Fruit fly (Drosophila melanogaster) whole organism, embryonic: Measurements from ENCODE around the gene Pi3K68D.

Experiments used
- Atf6 ChIP-seq: fragments of 200-800 bp; sonication (Bioruptor generic); IDR thresholded peaks from 2 replicates; pipeline ENCODE4 v1.3.6; 2022; ENCODE audit warnings: missing biosample characterization, missing genetic modification characterization
- CG10959 ChIP-seq: fragments of 200-800 bp; sonication (Bioruptor generic); IDR thresholded peaks from 2 replicates; pipeline ENCODE4 v1.3.6; 2022; ENCODE audit warnings: missing biosample characterization, missing genetic modification characterization
- CG11093 ChIP-seq: fragments of 200-800 bp; sonication (Bioruptor generic); IDR thresholded peaks from 3 replicates; pipeline ENCODE4 v1.3.6; 2022; ENCODE audit warnings: missing biosample characterization, missing genetic modification characterization
- CG1233 ChIP-seq: fragments of 200-800 bp; sonication (Bioruptor generic); optimal IDR thresholded peaks from 4 replicates; lab custom pipeline; 2018; ENCODE audit warnings: missing biosample characterization, mild to moderate bottlenecking, missing genetic modification characterization
- CG12744 ChIP-seq: fragments of 200-800 bp; sonication (Bioruptor generic); optimal IDR thresholded peaks from 2 replicates; lab custom pipeline; 2016; ENCODE audit warnings: missing biosample characterization, missing genetic modification characterization
- CG13123 ChIP-seq: fragments of 200-800 bp; sonication (Bioruptor generic); optimal IDR thresholded peaks from 2 replicates; lab custom pipeline; 2016; ENCODE audit warnings: missing biosample characterization, missing genetic modification characterization
- CG14667 ChIP-seq: fragments of 200-800 bp; sonication (Bioruptor generic); IDR thresholded peaks from 2 replicates; pipeline ENCODE4 v1.3.6; 2022; ENCODE audit warnings: missing biosample characterization, missing genetic modification characterization
- CG14710 ChIP-seq: fragments of 200-800 bp; sonication (Bioruptor generic); optimal IDR thresholded peaks from 3 replicates; lab custom pipeline; 2019; ENCODE audit warnings: missing biosample characterization, mild to moderate bottlenecking, missing genetic modification characterization, moderate library complexity
- CG15073 ChIP-seq: fragments of 200-800 bp; sonication (Bioruptor generic); optimal IDR thresholded peaks from 2 replicates; lab custom pipeline; 2016; ENCODE audit warnings: missing biosample characterization, missing genetic modification characterization
- CG1529 ChIP-seq: fragments of 200-800 bp; sonication (Bioruptor generic); optimal IDR thresholded peaks from 3 replicates; lab custom pipeline; 2018; ENCODE audit warnings: missing biosample characterization, missing genetic modification characterization
- CG1647 ChIP-seq: fragments of 200-800 bp; sonication (Bioruptor generic); optimal IDR thresholded peaks from 3 replicates; lab custom pipeline; 2016; ENCODE audit warnings: missing biosample characterization, missing genetic modification characterization
- CG17359 ChIP-seq: fragments of 200-800 bp; sonication (Bioruptor generic); optimal IDR thresholded peaks from 3 replicates; lab custom pipeline; 2018; ENCODE audit warnings: missing biosample characterization, mild to moderate bottlenecking, missing genetic modification characterization, moderate library complexity
- CG1832 ChIP-seq: fragments of 200-800 bp; sonication (Bioruptor generic); optimal IDR thresholded peaks from 2 replicates; lab custom pipeline; 2017; ENCODE audit warnings: missing biosample characterization, mild to moderate bottlenecking, missing genetic modification characterization, inconsistent platforms
- CG2199 ChIP-seq: fragments of 200-800 bp; sonication (Bioruptor generic); IDR thresholded peaks from 3 replicates; pipeline ENCODE4 v1.3.6; 2022; ENCODE audit warnings: missing biosample characterization, missing genetic modification characterization
- CG2202 ChIP-seq: fragments of 200-800 bp; sonication (Bioruptor generic); optimal IDR thresholded peaks from 2 replicates; lab custom pipeline; 2018; ENCODE audit warnings: missing biosample characterization, mild to moderate bottlenecking, missing genetic modification characterization
- CG30020 ChIP-seq: fragments of 200-800 bp; optimal IDR thresholded peaks from 2 replicates; lab custom pipeline; 2019; ENCODE audit warnings: missing biosample characterization, mild to moderate bottlenecking, missing genetic modification characterization, moderate library complexity
- CG30403 ChIP-seq: fragments of 200-800 bp; sonication (Bioruptor generic); optimal IDR thresholded peaks from 3 replicates; lab custom pipeline; 2016; ENCODE audit warnings: missing biosample characterization, missing genetic modification characterization
- CG31224 ChIP-seq: fragments of 200-800 bp; sonication (Bioruptor generic); IDR thresholded peaks from 2 replicates; pipeline ENCODE4 v1.3.6; 2022; ENCODE audit warnings: missing biosample characterization, missing genetic modification characterization
- CG3847 ChIP-seq: fragments of 200-800 bp; sonication (Bioruptor generic); IDR thresholded peaks from 2 replicates; pipeline ENCODE4 v1.3.6; 2022; ENCODE audit warnings: missing biosample characterization, missing genetic modification characterization
- CG43689 ChIP-seq: fragments of 200-800 bp; sonication (Bioruptor generic); IDR thresholded peaks from 2 replicates; pipeline ENCODE4 v1.3.6; 2022; ENCODE audit warnings: missing biosample characterization, missing genetic modification characterization
- CG5180 ChIP-seq: fragments of 200-800 bp; sonication (Bioruptor generic); optimal IDR thresholded peaks from 3 replicates; lab custom pipeline; 2017; ENCODE audit warnings: missing biosample characterization, missing genetic modification characterization, mild to moderate bottlenecking, moderate library complexity, missing genetic modification reagents
- CG6813 ChIP-seq: fragments of 200-800 bp; sonication (Bioruptor generic); optimal IDR thresholded peaks from 2 replicates; lab custom pipeline; 2017; ENCODE audit warnings: missing biosample characterization, missing genetic modification characterization, mild to moderate bottlenecking, moderate library complexity, missing genetic modification reagents
- CG7372 ChIP-seq: fragments of 200-800 bp; sonication (Bioruptor generic); IDR thresholded peaks from 2 replicates; pipeline ENCODE4 v1.3.6; 2022; ENCODE audit warnings: missing biosample characterization, missing genetic modification characterization
- CG7839 ChIP-seq: fragments of 200-800 bp; sonication (Bioruptor generic); optimal IDR thresholded peaks from 3 replicates; lab custom pipeline; 2018; ENCODE audit warnings: missing biosample characterization, mild to moderate bottlenecking, missing genetic modification characterization, moderate library complexity
- CG7987 ChIP-seq: fragments of 200-800 bp; sonication (Bioruptor generic); optimal IDR thresholded peaks from 2 replicates; lab custom pipeline; 2018; ENCODE audit warnings: missing biosample characterization, mild to moderate bottlenecking, missing genetic modification characterization, moderate library complexity
- Hey ChIP-seq: fragments of 200-800 bp; sonication (Bioruptor generic); optimal IDR thresholded peaks from 3 replicates; lab custom pipeline; 2018; ENCODE audit warnings: missing biosample characterization, mild to moderate bottlenecking, missing genetic modification characterization
- HmgZ ChIP-seq: fragments of 200-800 bp; sonication (Bioruptor generic); optimal IDR thresholded peaks from 2 replicates; lab custom pipeline; 2018; ENCODE audit warnings: missing biosample characterization, mild to moderate bottlenecking, missing genetic modification characterization
- Hr3 ChIP-seq: fragments of 200-800 bp; sonication (Bioruptor generic); optimal IDR thresholded peaks from 3 replicates; lab custom pipeline; 2016; ENCODE audit warnings: missing biosample characterization, missing genetic modification characterization
- Mes4 ChIP-seq: fragments of 200-800 bp; sonication (Bioruptor generic); optimal IDR thresholded peaks from 2 replicates; lab custom pipeline; 2016; ENCODE audit warnings: missing biosample characterization, missing genetic modification characterization
- Myb ChIP-seq: fragments of 200-800 bp; sonication (Bioruptor generic); optimal IDR thresholded peaks from 2 replicates; lab custom pipeline; 2016; ENCODE audit warnings: missing biosample characterization, missing genetic modification characterization
- Ssrp ChIP-seq: fragments of 200-800 bp; sonication (Bioruptor generic); optimal IDR thresholded peaks from 2 replicates; lab custom pipeline; 2018; ENCODE audit warnings: missing biosample characterization, mild to moderate bottlenecking, missing genetic modification characterization, moderate library complexity
- Usf ChIP-seq: fragments of 200-800 bp; sonication (Bioruptor generic); optimal IDR thresholded peaks from 2 replicates; lab custom pipeline; 2017; ENCODE audit warnings: missing genotype, missing biosample characterization, missing genetic modification characterization
- ap ChIP-seq: fragments of 200-800 bp; sonication (Bioruptor generic); IDR thresholded peaks from 2 replicates; pipeline ENCODE4 v1.3.6; 2022; ENCODE audit warnings: missing biosample characterization, missing genetic modification characterization
- br ChIP-seq: fragments of >200 bp; optimal IDR thresholded peaks from 2 replicates; lab custom pipeline; 2017
- eyg ChIP-seq: fragments of 200-800 bp; sonication (Bioruptor generic); optimal IDR thresholded peaks from 3 replicates; lab custom pipeline; 2016; ENCODE audit warnings: missing biosample characterization, missing genetic modification characterization
- her ChIP-seq: fragments of 200-800 bp; sonication (Bioruptor generic); optimal IDR thresholded peaks from 2 replicates; lab custom pipeline; 2016; ENCODE audit warnings: missing biosample characterization, missing genetic modification characterization
- ind ChIP-seq: fragments of 200-800 bp; sonication (Bioruptor generic); optimal IDR thresholded peaks from 3 replicates; lab custom pipeline; 2016; ENCODE audit warnings: missing biosample characterization, missing genetic modification characterization
- klu ChIP-seq: fragments of 200-800 bp; sonication (Bioruptor generic); IDR thresholded peaks from 2 replicates; pipeline ENCODE4 v1.3.6; 2022; ENCODE audit warnings: missing biosample characterization, missing genetic modification characterization
- knrl ChIP-seq: fragments of 200-800 bp; sonication (Bioruptor generic); IDR thresholded peaks from 3 replicates; pipeline ENCODE4 v1.3.6; 2022; ENCODE audit warnings: missing biosample characterization, missing genetic modification characterization; ENCODE audit not compliant: partially characterized antibody
- mld ChIP-seq: fragments of 200-800 bp; sonication (Bioruptor generic); IDR thresholded peaks from 3 replicates; pipeline ENCODE4 v1.3.6; 2022; ENCODE audit warnings: missing biosample characterization, missing genetic modification characterization; ENCODE audit not compliant: partially characterized antibody
- nerfin-1 ChIP-seq: fragments of 200-800 bp; sonication (Bioruptor generic); optimal IDR thresholded peaks from 3 replicates; lab custom pipeline; 2019; ENCODE audit warnings: missing biosample characterization, mild to moderate bottlenecking, missing genetic modification characterization, moderate library complexity
- oc ChIP-seq: fragments of 200-800 bp; sonication (Bioruptor generic); optimal IDR thresholded peaks from 2 replicates; lab custom pipeline; 2018; ENCODE audit warnings: missing biosample characterization, mild to moderate bottlenecking, missing genetic modification characterization, moderate library complexity
- odd ChIP-seq: fragments of 200-800 bp; sonication (Bioruptor generic); optimal IDR thresholded peaks from 2 replicates; lab custom pipeline; 2017; ENCODE audit warnings: missing biosample characterization, mild to moderate bottlenecking, missing genetic modification characterization
- otp ChIP-seq: fragments of 200-800 bp; sonication (Bioruptor generic); IDR thresholded peaks from 3 replicates; pipeline ENCODE4, ENCODE4 v1.3.6; 2022; ENCODE audit warnings: missing biosample characterization, missing genetic modification characterization
- pros ChIP-seq: fragments of 200-800 bp; sonication (Bioruptor generic); optimal IDR thresholded peaks from 3 replicates; lab custom pipeline; 2019; ENCODE audit warnings: missing biosample characterization, mild to moderate bottlenecking, missing genetic modification characterization, moderate library complexity
- rib ChIP-seq: fragments of 200-800 bp; sonication (Bioruptor generic); IDR thresholded peaks from 2 replicates; pipeline ENCODE4 v1.3.6; 2022; ENCODE audit warnings: missing biosample characterization, missing genetic modification characterization
- unc-4 ChIP-seq: fragments of 200-800 bp; sonication (Bioruptor generic); IDR thresholded peaks from 2 replicates; pipeline ENCODE4 v1.3.6; 2022; ENCODE audit warnings: missing biosample characterization, missing genetic modification characterization; ENCODE audit not compliant: partially characterized antibody
- vvl ChIP-seq: fragments of 200-800 bp; sonication (Bioruptor generic); IDR thresholded peaks from 2 replicates; pipeline ENCODE4 v1.3.6; 2022; ENCODE audit warnings: missing biosample characterization, missing genetic modification characterization
- wek ChIP-seq: fragments of 200-800 bp; sonication (Bioruptor generic); optimal IDR thresholded peaks from 3 replicates; lab custom pipeline; 2018; ENCODE audit warnings: missing biosample characterization, mild to moderate bottlenecking, missing genetic modification characterization, moderate library complexity
- zf30C ChIP-seq: fragments of 200-800 bp; sonication (Bioruptor generic); optimal IDR thresholded peaks from 3 replicates; lab custom pipeline; 2018; ENCODE audit warnings: missing biosample characterization, mild to moderate bottlenecking, missing genetic modification characterization

Gene Pi3K68D

DNA sequence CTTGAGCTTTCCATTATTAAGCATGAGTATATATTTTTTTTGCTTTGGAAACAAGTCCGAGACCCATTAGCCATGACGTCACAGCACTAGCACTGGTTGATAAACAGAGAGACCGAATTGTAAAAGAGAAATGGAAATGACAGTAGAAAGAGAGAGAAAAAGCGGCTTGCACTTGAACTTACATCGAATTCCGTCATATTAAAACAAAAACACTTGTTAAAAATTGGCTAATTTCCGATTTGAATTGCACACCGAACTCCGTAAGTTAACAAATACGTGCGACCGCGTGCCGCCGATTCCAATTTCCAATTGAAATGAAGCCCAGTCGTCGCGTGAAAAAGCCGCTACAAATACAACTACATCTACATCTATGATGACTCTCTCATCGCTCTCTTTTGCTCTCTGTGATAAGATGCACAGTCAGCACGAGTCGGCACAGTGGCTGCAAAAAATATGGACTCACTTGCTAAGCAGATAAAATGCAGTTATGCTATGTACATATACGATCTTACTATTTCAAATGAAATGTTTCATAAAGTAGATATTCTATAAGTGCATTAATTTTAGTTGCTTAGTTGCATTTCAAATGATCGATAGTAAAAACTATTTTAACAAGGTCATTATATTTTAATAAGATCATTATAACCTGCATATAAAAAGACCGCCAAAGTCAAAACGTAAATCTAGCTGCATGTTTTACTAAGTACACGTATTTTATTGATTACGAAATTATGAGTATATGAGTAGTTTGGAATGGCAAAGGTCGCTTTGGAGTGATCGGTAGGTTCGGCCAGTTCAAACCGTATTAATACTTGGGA, 30.0 kb upstream of the Pi3K68D start (continued):
- no peak for TF ChIP-seq Ssrp (tag; lab: Kevin White, UChicago)
- peak; percentile 74; the same call in 2 of the 3 replicates for TF ChIP-seq CG2199
- TF ChIP-seq HmgZ (tag; lab: Kevin White, UChicago) = no peak
- TF ChIP-seq wek (GFP tag; lab: Kevin White, UChicago) = peak; percentile 18
- TF ChIP-seq CG14710 (tag; lab: Kevin White, UChicago) = no peak
- no peak for TF ChIP-seq CG1529 (GFP tag; lab: Kevin White, UChicago)
- TF ChIP-seq pros = no peak
- no peak for TF ChIP-seq Myb (GFP tag; lab: Kevin White, UChicago)
- TF ChIP-seq CG15073 (GFP tag; lab: Kevin White, UChicago) = no peak
- TF ChIP-seq CG3847 (GFP tag; lab: Robert Waterston, UW) = no peak
- TF ChIP-seq CG12744 = no peak
- peak; percentile 83 for TF ChIP-seq vvl (GFP tag; lab: Robert Waterston, UW)
- no peak for TF ChIP-seq knrl (GFP tag; lab: Robert Waterston, UW)
- TF ChIP-seq CG6813 (GFP tag; lab: Kevin White, UChicago) = no peak
- peak; percentile 10 for TF ChIP-seq Hr3 (GFP tag; lab: Kevin White, UChicago)
- no peak for TF ChIP-seq CG2202 (tag; lab: Kevin White, UChicago)
- peak; percentile 3 for TF ChIP-seq CG7987
- peak; percentile 1 for TF ChIP-seq CG13123 (GFP tag; lab: Kevin White, UChicago)
- 0 out of 2 replicates have a peak, but pooled peaks have one; percentile 22 for TF ChIP-seq CG31224 (GFP tag; lab: Robert Waterston, UW)
- peak; percentile 59 for TF ChIP-seq CG7839
- no peak for TF ChIP-seq CG5180 (GFP tag; lab: Kevin White, UChicago)
- no peak for TF ChIP-seq Mes4 (GFP tag; lab: Kevin White, UChicago)
- no peak for TF ChIP-seq ap (GFP tag; lab: Robert Waterston, UW)
- peak; percentile 41 for TF ChIP-seq CG17359 (tag; lab: Kevin White, UChicago)
- no peak for TF ChIP-seq klu
- TF ChIP-seq CG11093 (GFP tag; lab: Robert Waterston, UW) = no peak
- no peak for TF ChIP-seq otp
- no peak for TF ChIP-seq CG30020
- TF ChIP-seq CG43689 (GFP tag; lab: Robert Waterston, UW) = no peak
- peak; percentile 44 for TF ChIP-seq ind
- TF ChIP-seq CG10959 (GFP tag; lab: Robert Waterston, UW) = no peak
- TF ChIP-seq oc (tag; lab: Kevin White, UChicago) = peak; percentile 16
- TF ChIP-seq zf30C = no peak
- TF ChIP-seq her (GFP tag; lab: Kevin White, UChicago) = peak; percentile 21
- TF ChIP-seq CG14667 = no peak
- no peak for TF ChIP-seq CG1647
- TF ChIP-seq CG1832 (GFP tag; lab: Kevin White, UChicago) = no peak
- TF ChIP-seq mld (GFP tag; lab: Robert Waterston, UW) = no peak
- TF ChIP-seq eyg (GFP tag; lab: Kevin White, UChicago) = no peak
- no peak for TF ChIP-seq rib (GFP tag; lab: Robert Waterston, UW)
- TF ChIP-seq Hey (tag; lab: Kevin White, UChicago) = no peak
- TF ChIP-seq Usf (GFP tag; lab: Kevin White, UChicago) = no peak
- peak; percentile 70 for TF ChIP-seq Atf6 (GFP tag; lab: Robert Waterston, UW)
- peak; percentile 11 for TF ChIP-seq CG30403 (GFP tag; lab: Kevin White, UChicago)
- peak; percentile 45 for TF ChIP-seq nerfin-1
- TF ChIP-seq odd (GFP tag; lab: Kevin White, UChicago) = no peak
- TF ChIP-seq CG7372 (GFP tag; lab: Robert Waterston, UW) = 0 out of 2 replicates have a peak, but pooled peaks have one; percentile 28
- TF ChIP-seq br = no peak
- TF ChIP-seq CG1233 = peak; percentile 16
- TF ChIP-seq unc-4 (GFP tag; lab: Robert Waterston, UW) = peak; percentile 23; the same call in 1 of the 2 replicates
